Worm (Caenorhabditis elegans) whole organism, L3 larva: ENCODE data around the gene Y82E9BR.22.

Source experiments
- elt-2 ChIP-seq: sonication (generic microtip); optimal IDR thresholded peaks from 2 replicates; lab custom pipeline; 2016; ENCODE audit warnings: missing genetic modification reagents, mild to moderate bottlenecking, missing genetic modification characterization, missing compliant biosample characterization
- fkh-10 ChIP-seq: sonication (generic microtip); optimal IDR thresholded peaks from 2 replicates; lab custom pipeline; 2017; ENCODE audit warnings: missing biosample characterization, missing genetic modification reagents, missing genetic modification characterization
- lin-15B ChIP-seq: fragments of 150-350 bp; optimal IDR thresholded peaks from 2 replicates; lab custom pipeline; 2014; ENCODE audit warnings: missing biosample characterization, missing genetic modification characterization
- mdl-1 ChIP-seq: fragments of 150-350 bp; optimal IDR thresholded peaks from 2 replicates; lab custom pipeline; 2014; ENCODE audit warnings: missing biosample characterization, missing genetic modification characterization
- nhr-25 ChIP-seq: sonication (generic microtip); optimal IDR thresholded peaks from 2 replicates; lab custom pipeline; 2017; ENCODE audit warnings: missing biosample characterization, missing genetic modification characterization
- unc-39 ChIP-seq: sonication (generic microtip); optimal IDR thresholded peaks from 4 replicates; lab custom pipeline; 2017; ENCODE audit warnings: missing biosample characterization, missing genetic modification characterization
- unc-62 ChIP-seq: fragments of 150-350 bp; sonication (generic microtip); optimal IDR thresholded peaks from 4 replicates; lab custom pipeline; 2014; ENCODE audit warnings: missing biosample characterization, missing genetic modification reagents, missing genetic modification characterization

ce11 chrIII:1398183-1398582 is 10.9 kb downstream of the Y82E9BR.22 start:
- no peak for TF ChIP-seq lin-15B (tag; lab: Kevin White, UChicago)
- no peak for TF ChIP-seq nhr-25 (tag; lab: Kevin White, UChicago)
- peak; percentile 83 for TF ChIP-seq elt-2
- no peak for TF ChIP-seq fkh-10 (GFP tag; lab: Kevin White, UChicago)
- no peak for TF ChIP-seq mdl-1
- no peak for TF ChIP-seq unc-39 (tag; lab: Kevin White, UChicago)
- TF ChIP-seq unc-62 (GFP tag; lab: Kevin White, UChicago), result no peak
